Worm (Caenorhabditis elegans): ENCODE results near the gene C31G12.3.

DNA sequence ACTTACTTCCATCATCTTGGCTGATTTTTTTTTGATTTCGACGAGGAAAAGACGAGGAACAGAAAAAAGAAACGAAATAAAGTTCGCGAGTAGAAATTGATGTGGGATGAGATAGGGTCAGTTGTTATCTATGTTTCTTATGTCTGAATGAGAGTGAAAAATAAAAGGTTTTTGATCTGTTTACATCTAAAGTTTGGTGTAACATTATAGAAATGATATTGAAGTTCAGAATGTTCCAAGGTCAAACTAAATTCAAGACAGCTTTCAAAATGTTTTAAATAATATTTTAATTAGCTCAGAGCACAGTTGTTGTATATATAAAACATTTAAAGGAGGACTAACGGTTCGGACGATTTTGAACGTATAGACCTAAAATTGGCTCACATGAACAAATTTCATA is 24.1 kb downstream of the C31G12.3 start, which contains the start of gene F16H6.7:
- TF ChIP-seq med-1 (GFP tag; optimal IDR thresholded peaks at IDR 0.05; ENCODE audit: insufficient read depth) = no peak
- TF ChIP-seq cog-1 (tag; optimal IDR thresholded peaks at IDR 0.05) = no peak
- TF ChIP-seq tab-1 (GFP tag; IDR thresholded peaks at IDR 0.05) = no peak
- no peak for TF ChIP-seq ztf-23 (GFP tag; IDR thresholded peaks at IDR 0.05)
- no peak for TF ChIP-seq T22C8.4 (GFP tag; IDR thresholded peaks at IDR 0.05)
- no peak for TF ChIP-seq flt-1 (GFP tag; IDR thresholded peaks at IDR 0.05)
